Worm (Caenorhabditis elegans): Measurements from ENCODE around the gene C14E2.3.

The C14E2.3 gene

DNA sequence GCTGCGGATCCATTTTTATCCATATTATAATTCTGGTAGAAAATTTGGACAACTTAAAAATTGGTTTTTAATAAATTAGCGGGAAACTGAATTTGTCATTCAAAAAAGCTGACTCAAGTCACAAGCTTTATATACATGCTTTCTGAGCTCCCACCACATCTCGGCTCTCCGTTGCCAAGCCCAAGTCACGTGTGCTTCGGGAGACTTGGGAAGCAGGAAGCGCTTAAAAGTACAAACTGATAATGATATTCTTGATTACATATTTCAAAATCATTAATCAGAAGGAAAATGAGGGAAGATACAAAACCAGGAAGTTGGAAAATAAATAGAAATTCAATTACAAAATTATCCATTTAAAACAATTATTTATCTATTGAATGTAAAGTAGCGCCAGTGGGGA, 33.3 kb downstream of the C14E2.3 start, which contains the start of gene elc-2:
Gene elc-2 (minus strand): TSS at position 101 of the 400 bp plus-strand sequence.
- TF ChIP-seq tbx-11 (GFP tag; IDR thresholded peaks at IDR 0.05) (no peak), F13C5.2 (tag; optimal IDR thresholded peaks at IDR 0.05) (no peak), ceh-13 (GFP tag; optimal IDR thresholded peaks at IDR 0.05) (no peak), hmg-4 (GFP tag; optimal IDR thresholded peaks at IDR 0.05) (no peak), B0310.2 (tag; optimal IDR thresholded peaks at IDR 0.05) (no peak), aly-1 (tag; optimal IDR thresholded peaks at IDR 0.05) (no peak), tra-4 (tag; optimal IDR thresholded peaks at IDR 0.05) (no peak), ceh-36 (tag; optimal IDR thresholded peaks at IDR 0.05) (no peak), tbx-37 (GFP tag; conservative IDR thresholded peaks at IDR 0.05) (no peak), ets-7 (tag; optimal IDR thresholded peaks at IDR 0.05) (no peak), scrt-1 (GFP tag; IDR thresholded peaks at IDR 0.05) (no peak), ama-1 (optimal IDR thresholded peaks at IDR 0.05) (no peak), sea-1 (GFP tag; conservative IDR thresholded peaks at IDR 0.05) (no peak), hnd-1 (tag; optimal IDR thresholded peaks at IDR 0.05) (no peak), flt-1 (GFP tag; IDR thresholded peaks at IDR 0.05) (no peak), pes-1 (GFP tag; IDR thresholded peaks at IDR 0.05) (no peak), hmbx-1 (tag; optimal IDR thresholded peaks at IDR 0.05) (no peak)

DNA sequence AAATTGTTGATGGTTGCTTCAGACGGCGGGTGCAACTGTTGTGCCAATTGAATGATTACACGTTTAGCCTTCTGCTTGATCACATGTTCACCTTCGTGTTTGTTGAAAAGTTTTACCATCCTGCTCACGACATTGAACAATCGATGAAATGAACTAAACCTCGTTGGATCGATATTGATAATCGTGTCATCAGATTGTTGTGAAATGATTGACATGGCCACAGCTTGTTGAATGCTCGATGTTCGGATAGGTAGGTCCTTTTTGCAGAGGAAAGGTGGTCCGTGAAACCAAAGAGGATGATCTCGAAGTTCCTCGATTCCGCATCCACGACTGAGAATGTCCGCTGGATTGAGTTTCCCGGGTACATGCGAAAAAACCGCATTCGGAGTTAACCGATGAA, 41.7 kb downstream of the C14E2.3 start:
- TF ChIP-seq ceh-13 (GFP tag; optimal IDR thresholded peaks at IDR 0.05) (no peak), sea-1 (GFP tag; conservative IDR thresholded peaks at IDR 0.05) (no peak), pes-1 (GFP tag; IDR thresholded peaks at IDR 0.05) (no peak), hmbx-1 (tag; optimal IDR thresholded peaks at IDR 0.05) (no peak), tbx-11 (GFP tag; IDR thresholded peaks at IDR 0.05) (no peak), ama-1 (optimal IDR thresholded peaks at IDR 0.05) (no peak), ceh-36 (tag; optimal IDR thresholded peaks at IDR 0.05) (no peak), scrt-1 (GFP tag; IDR thresholded peaks at IDR 0.05) (no peak), B0310.2 (tag; optimal IDR thresholded peaks at IDR 0.05) (no peak), tbx-37 (GFP tag; conservative IDR thresholded peaks at IDR 0.05) (no peak)

Measured in whole organism, early embryonic.